Worm (Caenorhabditis elegans) whole organism, L2 larva: Measurements from ENCODE around the gene twk-26.

Source experiments
- C34F6.9 ChIP-seq: fragments of 150-350 bp; optimal IDR thresholded peaks from 2 replicates; lab custom pipeline; 2014; ENCODE audit warnings: missing biosample characterization, missing genetic modification characterization
- aly-2 ChIP-seq: fragments of 150-350 bp; optimal IDR thresholded peaks from 2 replicates; lab custom pipeline; 2014; ENCODE audit warnings: missing biosample characterization, missing genetic modification characterization
- ceh-82 ChIP-seq: fragments of 150-350 bp; optimal IDR thresholded peaks from 2 replicates; lab custom pipeline; 2014; ENCODE audit warnings: missing biosample characterization, missing genetic modification characterization
- crh-2 ChIP-seq: sonication (generic microtip); optimal IDR thresholded peaks from 2 replicates; lab custom pipeline; 2017; ENCODE audit warnings: missing biosample characterization, missing genetic modification characterization
- fos-1 ChIP-seq: fragments of 150-350 bp; optimal IDR thresholded peaks from 2 replicates; lab custom pipeline; 2014; ENCODE audit warnings: missing biosample characterization, missing genetic modification characterization
- lin-13 ChIP-seq: fragments of 150-350 bp; optimal IDR thresholded peaks from 2 replicates; lab custom pipeline; 2014; ENCODE audit warnings: missing biosample characterization, missing genetic modification reagents, missing genetic modification characterization
- mab-5 ChIP-seq: fragments of 150-350 bp; optimal IDR thresholded peaks from 2 replicates; lab custom pipeline; 2014; ENCODE audit warnings: missing biosample characterization, missing genetic modification characterization
- nhr-12 ChIP-seq: fragments of 150-350 bp; optimal IDR thresholded peaks from 2 replicates; lab custom pipeline; 2014; ENCODE audit warnings: missing biosample characterization, missing genetic modification characterization
- snpc-4 ChIP-seq: fragments of 150-350 bp; optimal IDR thresholded peaks from 2 replicates; lab custom pipeline; 2014; ENCODE audit warnings: missing biosample characterization, missing genetic modification characterization
- unc-55 ChIP-seq: fragments of 150-350 bp; sonication (generic microtip); optimal IDR thresholded peaks from 3 replicates; lab custom pipeline; 2014; ENCODE audit warnings: missing biosample characterization, missing genetic modification reagents, missing genetic modification characterization
- unc-62 ChIP-seq: fragments of 150-350 bp; optimal IDR thresholded peaks from 2 replicates; lab custom pipeline; 2014; ENCODE audit warnings: missing biosample characterization, missing genetic modification reagents, missing genetic modification characterization
- ztf-1 ChIP-seq: fragments of 200-800 bp; sonication (Bioruptor generic); conservative IDR thresholded peaks from 2 replicates; pipeline ENCODE4 v1.3.6; 2022; ENCODE audit warnings: missing genetic modification characterization, missing compliant biosample characterization
- ztf-11 ChIP-seq: sonication (generic microtip); optimal IDR thresholded peaks from 2 replicates; lab custom pipeline; 2017; ENCODE audit warnings: missing biosample characterization, missing genetic modification characterization

DNA sequence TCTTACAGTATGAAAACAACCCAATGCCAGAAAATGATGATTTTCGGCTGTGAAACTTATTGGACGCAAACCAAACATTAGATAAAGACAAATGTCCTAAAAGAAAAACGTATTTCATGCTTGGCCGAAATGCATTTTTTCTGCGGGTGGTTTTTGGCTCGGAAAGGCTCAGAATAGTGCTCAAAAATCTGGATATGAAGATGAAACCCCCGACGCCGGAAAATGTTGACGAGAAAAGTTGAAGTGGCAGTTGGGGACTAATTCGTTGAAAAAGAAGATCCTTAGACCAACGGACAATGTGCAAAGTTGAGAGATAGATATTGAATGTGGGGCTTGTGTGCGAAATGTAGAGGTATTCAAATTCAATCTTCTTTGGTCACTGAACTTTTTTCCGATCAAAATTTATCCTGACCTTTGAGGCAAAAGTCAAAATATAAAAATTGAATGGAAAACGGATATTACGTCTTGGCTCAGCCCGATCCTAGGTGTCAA lies 36.1 kb downstream of the twk-26 start, which contains the start of gene flp-18:
- TF ChIP-seq unc-55 (no peak), fos-1 (no peak), ztf-1 (GFP tag; lab: Robert Waterston, UW) (no peak), lin-13 (GFP tag; lab: Kevin White, UChicago) (no peak), nhr-12 (tag; lab: Kevin White, UChicago) (no peak), snpc-4 (tag; lab: Kevin White, UChicago) (no peak), crh-2 (no peak), C34F6.9 (tag; lab: Kevin White, UChicago) (no peak), mab-5 (tag; lab: Kevin White, UChicago) (no peak), unc-62 (no peak), ceh-82 (no peak), aly-2 (tag; lab: Kevin White, UChicago) (no peak), ztf-11 (tag; lab: Kevin White, UChicago) (no peak)
